Fruit fly (Drosophila melanogaster): ENCODE measurements around the gene CG31815.

CG31815 gene

dm6 chr2L:16643961-16644360 is 38.3 kb downstream of the CG31815 start (continued):
- peak in 1 of 2 experiments; percentile 28 for TF ChIP-seq Eip74EF (GFP tag; optimal IDR thresholded peaks at IDR 0.05)
- peak; percentile 35 for TF ChIP-seq CG5180 (GFP tag; optimal IDR thresholded peaks at IDR 0.05)
- 0 out of 3 replicates have a peak, but pooled peaks have one; percentile 29 for TF ChIP-seq CG11560 (tag; IDR thresholded peaks at IDR 0.05)
- no peak for TF ChIP-seq CG34224 (GFP tag; IDR thresholded peaks at IDR 0.05; ENCODE audit: partially characterized antibody)
- TF ChIP-seq fu2 (GFP tag; optimal IDR thresholded peaks at IDR 0.05) = peak; percentile 29
- peak; percentile 76 for TF ChIP-seq CG3281 (GFP tag; optimal IDR thresholded peaks at IDR 0.05)
- 0 out of 2 replicates have a peak, but pooled peaks have one; percentile 29 for TF ChIP-seq CG6272 (GFP tag; IDR thresholded peaks at IDR 0.05)
- no peak for TF ChIP-seq pb (GFP tag; optimal IDR thresholded peaks at IDR 0.05)
- TF ChIP-seq btn (GFP tag; optimal IDR thresholded peaks at IDR 0.05) = peak; percentile 6
- peak; percentile 40 for TF ChIP-seq Dek (tag; optimal IDR thresholded peaks at IDR 0.05)
- TF ChIP-seq CG5953 (GFP tag; IDR thresholded peaks at IDR 0.05) = no peak
- TF ChIP-seq Atf-2 (GFP tag; optimal IDR thresholded peaks at IDR 0.05) = peak; percentile 48
- TF ChIP-seq pho (GFP tag; optimal IDR thresholded peaks at IDR 0.05) = peak; percentile 31
- TF ChIP-seq CG8944 (GFP tag; optimal IDR thresholded peaks at IDR 0.05) = peak; percentile 45
- peak; percentile 67 for TF ChIP-seq lmd (GFP tag; IDR thresholded peaks at IDR 0.05)
- TF ChIP-seq CG8290 (GFP tag; optimal IDR thresholded peaks at IDR 0.05) = no peak
- peak in 1 of 2 experiments; percentile 27 for TF ChIP-seq CG8290 (tag; optimal IDR thresholded peaks at IDR 0.05)
- TF ChIP-seq ab (GFP tag; optimal IDR thresholded peaks at IDR 0.05) = peak; percentile 33
- peak; percentile 50 to 57 for TF ChIP-seq Pdp1 (GFP tag; optimal IDR thresholded peaks at IDR 0.05)
- no peak for TF ChIP-seq fd64A (GFP tag; optimal IDR thresholded peaks at IDR 0.05)
- TF ChIP-seq ewg (GFP tag; optimal IDR thresholded peaks at IDR 0.05) = peak; percentile 38
- TF ChIP-seq CG17361 (GFP tag; IDR thresholded peaks at IDR 0.05) = peak; percentile 64; the same call in 2 of the 3 replicates
- peak; percentile 48; the same call in 1 of the 2 replicates for TF ChIP-seq CG4404 (GFP tag; IDR thresholded peaks at IDR 0.05)
- no peak for TF ChIP-seq da (GFP tag; optimal IDR thresholded peaks at IDR 0.05)
- no peak for TF ChIP-seq inv (GFP tag; IDR thresholded peaks at IDR 0.05; ENCODE audit: partially characterized antibody)
- TF ChIP-seq HHEX (GFP tag; optimal IDR thresholded peaks at IDR 0.05) = peak; percentile 65
- TF ChIP-seq pzg (GFP tag; optimal IDR thresholded peaks at IDR 0.05) = no peak
- no peak for TF ChIP-seq hkb (optimal IDR thresholded peaks at IDR 0.05)
- TF ChIP-seq hkb (GFP tag; IDR thresholded peaks at IDR 0.05) = peak; percentile 65
- no peak for TF ChIP-seq Sry-β (GFP tag; optimal IDR thresholded peaks at IDR 0.05)
- no peak for TF ChIP-seq h (optimal IDR thresholded peaks at IDR 0.05)
- peak; percentile 54 for TF ChIP-seq odd (GFP tag; optimal IDR thresholded peaks at IDR 0.05)
- TF ChIP-seq TFAM (GFP tag; optimal IDR thresholded peaks at IDR 0.05) = no peak
- TF ChIP-seq CG3995 (GFP tag; optimal IDR thresholded peaks at IDR 0.05) = peak; percentile 15
- peak; percentile 66 for TF ChIP-seq CG31441 (GFP tag; IDR thresholded peaks at IDR 0.05)
- no peak for TF ChIP-seq cas (GFP tag; IDR thresholded peaks at IDR 0.05)
- peak; percentile 68 for TF ChIP-seq CG10979 (tag; optimal IDR thresholded peaks at IDR 0.05)
- peak; percentile 49 for TF ChIP-seq tio (GFP tag; optimal IDR thresholded peaks at IDR 0.05)
- TF ChIP-seq aop (GFP tag; IDR thresholded peaks at IDR 0.05) = no peak
- TF ChIP-seq CG7357 (GFP tag; IDR thresholded peaks at IDR 0.05) = 0 out of 3 replicates have a peak, but pooled peaks have one; percentile 29
- peak; percentile 66 for TF ChIP-seq Ptx1 (GFP tag; IDR thresholded peaks at IDR 0.05)
- peak; percentile 35 for TF ChIP-seq sisA (GFP tag; IDR thresholded peaks at IDR 0.05)
- peak; percentile 38 for TF ChIP-seq Nf-YB (GFP tag; optimal IDR thresholded peaks at IDR 0.05)
- 0 out of 2 replicates have a peak, but pooled peaks have one; percentile 29 for TF ChIP-seq CG43689 (GFP tag; IDR thresholded peaks at IDR 0.05)
- TF ChIP-seq CG6175 (GFP tag; IDR thresholded peaks at IDR 0.05) = no peak
- no peak for TF ChIP-seq CG7372 (GFP tag; IDR thresholded peaks at IDR 0.05)
- TF ChIP-seq dmrt99B (tag; optimal IDR thresholded peaks at IDR 0.05) = peak; percentile 78
- TF ChIP-seq BtbVII (GFP tag; optimal IDR thresholded peaks at IDR 0.05) = peak; percentile 69
- peak; percentile 25 for TF ChIP-seq CG10654 (GFP tag; optimal IDR thresholded peaks at IDR 0.05)
- peak; percentile 73 for TF ChIP-seq CG2120 (GFP tag; optimal IDR thresholded peaks at IDR 0.05)
- TF ChIP-seq al (GFP tag; IDR thresholded peaks at IDR 0.05) = peak; percentile 30; the same call in 1 of the 2 replicates
- TF ChIP-seq HmgZ (tag; optimal IDR thresholded peaks at IDR 0.05) = peak; percentile 52
